Fruit fly (Drosophila melanogaster): ENCODE data around the gene CG9121.

dm6 chr2L:5060952-5061478 lies 10.2 kb upstream of the CG9121 start:
- TF ChIP-seq kay (GFP tag; ENCODE audit: borderline replicate concordance) (no peak), CG1620 (GFP tag; optimal IDR thresholded peaks at IDR 0.05) (no peak), CG7045 (GFP tag; optimal IDR thresholded peaks at IDR 0.05) (peak; percentile 47), Clk (GFP tag; optimal IDR thresholded peaks at IDR 0.05) (peak; percentile 4), CG7101 (tag; optimal IDR thresholded peaks at IDR 0.05) (peak; percentile 74), Hr96 (GFP tag; optimal IDR thresholded peaks at IDR 0.05) (no peak)

All from whole organism, adult.